Fruit fly (Drosophila melanogaster): ENCODE results near the gene CG4597.

The CG4597 gene

dm6 chr3L:5128214-5128613 is 1.1 kb upstream of the CG4597 start:
- TF ChIP-seq dl (GFP tag; optimal IDR thresholded peaks at IDR 0.05; ENCODE audit: insufficient read depth in 1 of 2, partially characterized antibody in 2 of 2) (no peak), lola (GFP tag; optimal IDR thresholded peaks at IDR 0.05) (no peak), psq (GFP tag; optimal IDR thresholded peaks at IDR 0.05) (peak; percentile 65), Abd-B (GFP tag; optimal IDR thresholded peaks at IDR 0.05) (no peak), Hr78 (GFP tag; optimal IDR thresholded peaks at IDR 0.05) (no peak), OdsH (GFP tag; optimal IDR thresholded peaks at IDR 0.05) (no peak), woc (GFP tag; optimal IDR thresholded peaks at IDR 0.05) (no peak), sv (GFP tag; optimal IDR thresholded peaks at IDR 0.05) (no peak), fru (GFP tag; optimal IDR thresholded peaks at IDR 0.05) (peak; percentile 18), rgr (GFP tag; optimal IDR thresholded peaks at IDR 0.05) (no peak), Myc (optimal IDR thresholded peaks at IDR 0.05) (no peak), tai (GFP tag; optimal IDR thresholded peaks at IDR 0.05) (no peak), Rel (GFP tag; optimal IDR thresholded peaks at IDR 0.05) (no peak), Rel (tag; optimal IDR thresholded peaks at IDR 0.05) (no peak), dsf (GFP tag; optimal IDR thresholded peaks at IDR 0.05; ENCODE audit: borderline replicate concordance) (no peak), N (GFP tag; optimal IDR thresholded peaks at IDR 0.05) (no peak), HLH106 (tag; optimal IDR thresholded peaks at IDR 0.05) (peak; percentile 16), foxo (GFP tag; optimal IDR thresholded peaks at IDR 0.05) (peak in 1 of 2 experiments; percentile 39), Dif (GFP tag; optimal IDR thresholded peaks at IDR 0.05; ENCODE audit: partially characterized antibody) (no peak), Dfd (GFP tag; optimal IDR thresholded peaks at IDR 0.05) (no peak), h (GFP tag; optimal IDR thresholded peaks at IDR 0.05) (peak; percentile 16), Mio (GFP tag; optimal IDR thresholded peaks at IDR 0.05) (no peak), Vsx2 (GFP tag; optimal IDR thresholded peaks at IDR 0.05; ENCODE audit: partially characterized antibody) (no peak), usp (GFP tag; optimal IDR thresholded peaks at IDR 0.05) (no peak), Jra (GFP tag; optimal IDR thresholded peaks at IDR 0.05) (no peak)

- TF ChIP-seq OdsH (GFP tag; optimal IDR thresholded peaks at IDR 0.05) (no peak), CG32264 (GFP tag; optimal IDR thresholded peaks at IDR 0.05) (no peak), tai (GFP tag; optimal IDR thresholded peaks at IDR 0.05) (no peak), Vsx2 (GFP tag; optimal IDR thresholded peaks at IDR 0.05; ENCODE audit: partially characterized antibody) (no peak), sv (GFP tag; optimal IDR thresholded peaks at IDR 0.05) (no peak)
Measured at dm6 chr3L:5130508-5130907, 1.2 kb downstream of the CG4597 start.

dm6 chr3L:5131245-5131644 is 1.9 kb downstream of the CG4597 start, which contains the start of gene CG15212:
Gene CG15212 (plus strand): TSS chr3L:5131545.
- TF ChIP-seq HLH106 (tag; optimal IDR thresholded peaks at IDR 0.05) (no peak), woc (GFP tag; optimal IDR thresholded peaks at IDR 0.05) (no peak), tai (GFP tag; optimal IDR thresholded peaks at IDR 0.05) (no peak), Hr83 (GFP tag; optimal IDR thresholded peaks at IDR 0.05; ENCODE audit: poor library complexity, severe bottlenecking) (no peak), jim (GFP tag; optimal IDR thresholded peaks at IDR 0.05) (no peak), sv (GFP tag; optimal IDR thresholded peaks at IDR 0.05) (no peak), Abd-B (GFP tag; optimal IDR thresholded peaks at IDR 0.05) (no peak), Dif (GFP tag; optimal IDR thresholded peaks at IDR 0.05; ENCODE audit: partially characterized antibody) (no peak), CG32264 (GFP tag; optimal IDR thresholded peaks at IDR 0.05) (no peak), Jra (GFP tag; optimal IDR thresholded peaks at IDR 0.05) (no peak), lola (GFP tag; optimal IDR thresholded peaks at IDR 0.05) (no peak), dsf (GFP tag; optimal IDR thresholded peaks at IDR 0.05; ENCODE audit: borderline replicate concordance) (no peak), Sp1 (GFP tag; optimal IDR thresholded peaks at IDR 0.05) (no peak), GATAd (GFP tag; optimal IDR thresholded peaks at IDR 0.05) (no peak), CG9705 (GFP tag; optimal IDR thresholded peaks at IDR 0.05) (no peak), h (GFP tag; optimal IDR thresholded peaks at IDR 0.05) (no peak), foxo (GFP tag; optimal IDR thresholded peaks at IDR 0.05) (no peak)

- TF ChIP-seq CrebA (GFP tag; optimal IDR thresholded peaks at IDR 0.05; ENCODE audit: borderline replicate concordance) (no peak), foxo (GFP tag; optimal IDR thresholded peaks at IDR 0.05) (no peak), Hr83 (GFP tag; optimal IDR thresholded peaks at IDR 0.05; ENCODE audit: poor library complexity, severe bottlenecking) (no peak), Dif (GFP tag; optimal IDR thresholded peaks at IDR 0.05; ENCODE audit: partially characterized antibody) (no peak), Dfd (GFP tag; optimal IDR thresholded peaks at IDR 0.05) (no peak), sv (GFP tag; optimal IDR thresholded peaks at IDR 0.05) (no peak), usp (GFP tag; optimal IDR thresholded peaks at IDR 0.05) (no peak), Rel (GFP tag; optimal IDR thresholded peaks at IDR 0.05) (no peak), Rel (tag; optimal IDR thresholded peaks at IDR 0.05) (no peak), CG32264 (GFP tag; optimal IDR thresholded peaks at IDR 0.05) (no peak), psq (GFP tag; optimal IDR thresholded peaks at IDR 0.05) (no peak), lola (GFP tag; optimal IDR thresholded peaks at IDR 0.05) (no peak), rgr (GFP tag; optimal IDR thresholded peaks at IDR 0.05) (no peak), dl (GFP tag; optimal IDR thresholded peaks at IDR 0.05; ENCODE audit: insufficient read depth in 1 of 2, partially characterized antibody in 2 of 2) (no peak), Jra (GFP tag; optimal IDR thresholded peaks at IDR 0.05) (no peak), fru (GFP tag; optimal IDR thresholded peaks at IDR 0.05) (no peak), Vsx2 (GFP tag; optimal IDR thresholded peaks at IDR 0.05; ENCODE audit: partially characterized antibody) (no peak), HLH106 (tag; optimal IDR thresholded peaks at IDR 0.05) (no peak), Hr78 (GFP tag; optimal IDR thresholded peaks at IDR 0.05) (no peak), N (GFP tag; optimal IDR thresholded peaks at IDR 0.05) (no peak), dmrt93B (GFP tag; optimal IDR thresholded peaks at IDR 0.05) (no peak)
Measured at dm6 chr3L:5132966-5133365, 3.7 kb downstream of the CG4597 start, which contains the start of gene CG15213. Gene CG15213 (minus strand): TSS chr3L:5133220.

Measured in whole organism, wandering third instar larva.